Worm (Caenorhabditis elegans) whole organism, midembryonic: Measurements from ENCODE around the gene dpy-8.

Experiments used
- T22C8.4 ChIP-seq: fragments of 200-800 bp; sonication (Bioruptor generic); IDR thresholded peaks from 2 replicates; pipeline ENCODE4 v1.3.6; 2022; ENCODE audit warnings: missing genetic modification characterization, missing compliant biosample characterization
- cog-1 ChIP-seq: sonication (generic microtip); optimal IDR thresholded peaks from 2 replicates; lab custom pipeline; 2016; ENCODE audit warnings: missing genetic modification characterization, missing compliant biosample characterization
- flt-1 ChIP-seq: fragments of 200-800 bp; sonication (Bioruptor generic); IDR thresholded peaks from 2 replicates; pipeline ENCODE4 v1.3.6; 2022; ENCODE audit warnings: missing genetic modification characterization, missing compliant biosample characterization
- klf-2 ChIP-seq: fragments of 200-800 bp; sonication (Bioruptor generic); conservative IDR thresholded peaks from 2 replicates; pipeline ENCODE4 v1.3.6; 2022; ENCODE audit warnings: missing genetic modification reagents, missing genetic modification characterization, missing compliant biosample characterization
- med-1 ChIP-seq: sonication (generic microtip); optimal IDR thresholded peaks from 2 replicates; lab custom pipeline; 2017; ENCODE audit warnings: missing genetic modification characterization, mild to moderate bottlenecking, missing compliant biosample characterization, antibody characterized with exemption, missing genetic modification reagents; ENCODE audit not compliant: insufficient read depth
- ref-1 ChIP-seq: fragments of 200-800 bp; sonication (Bioruptor generic); conservative IDR thresholded peaks from 2 replicates; pipeline ENCODE4 v1.3.6; 2022; ENCODE audit warnings: missing genetic modification reagents, missing genetic modification characterization, missing compliant biosample characterization
- tab-1 ChIP-seq: fragments of 200-800 bp; sonication (Bioruptor generic); IDR thresholded peaks from 2 replicates; pipeline ENCODE4 v1.3.6; 2022; ENCODE audit warnings: missing genetic modification characterization, missing compliant biosample characterization
- ztf-23 ChIP-seq: fragments of 200-800 bp; sonication (Bioruptor generic); IDR thresholded peaks from 2 replicates; pipeline ENCODE4 v1.3.6; 2022; ENCODE audit warnings: missing genetic modification reagents, missing genetic modification characterization, missing compliant biosample characterization
- ztf-29 ChIP-seq: fragments of 200-800 bp; sonication (Bioruptor generic); IDR thresholded peaks from 2 replicates; pipeline ENCODE4 v1.3.6; 2022; ENCODE audit warnings: missing genetic modification reagents, missing genetic modification characterization, missing compliant biosample characterization

The dpy-8 gene

DNA sequence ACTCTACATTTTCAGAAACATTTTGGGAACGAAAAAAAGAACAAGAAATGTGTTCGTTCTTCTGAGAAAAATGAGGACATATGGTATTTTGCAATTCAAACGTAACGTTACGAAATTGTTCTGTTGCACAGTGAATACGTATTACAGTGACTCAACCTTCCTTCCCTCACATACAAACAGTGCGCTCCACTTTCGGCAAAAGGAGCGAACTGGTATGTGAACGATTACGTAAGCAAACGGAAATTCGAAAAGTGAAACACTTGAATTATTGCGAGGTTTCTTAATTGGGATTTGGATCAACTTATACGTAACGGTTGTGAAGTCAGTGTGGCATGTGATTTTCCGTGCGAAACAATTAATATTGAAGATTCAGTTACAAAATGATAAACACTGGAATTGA is 29.5 kb downstream of the dpy-8 start:
- TF ChIP-seq ztf-29 (GFP tag; lab: Robert Waterston, UW) (no peak), ref-1 (no peak)

DNA sequence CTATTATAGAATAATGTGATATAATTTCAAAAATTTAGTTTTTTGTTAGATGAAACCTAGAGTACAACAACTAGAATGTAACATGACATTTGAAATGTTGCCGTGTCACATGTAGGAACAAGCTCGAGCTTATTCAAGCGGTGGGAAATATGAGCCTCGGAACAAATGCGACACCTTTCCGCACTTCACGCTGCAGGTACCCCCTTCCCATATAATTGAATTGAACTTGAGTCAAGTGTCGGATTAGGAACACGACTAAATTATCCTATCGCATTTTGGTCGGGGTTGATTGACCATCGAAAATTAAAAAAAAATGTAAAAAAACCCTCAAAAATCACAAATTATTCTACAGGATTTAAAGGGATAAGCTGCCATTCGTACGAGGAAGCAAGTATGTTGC is 30.1 kb downstream of the dpy-8 start:
- no peak for TF ChIP-seq flt-1 (GFP tag; lab: Robert Waterston, UW)
- no peak for TF ChIP-seq ztf-23 (GFP tag; lab: Robert Waterston, UW)
- TF ChIP-seq klf-2 (GFP tag; lab: Robert Waterston, UW): no peak
- TF ChIP-seq cog-1: no peak
- TF ChIP-seq tab-1 (GFP tag; lab: Robert Waterston, UW): no peak
- no peak for TF ChIP-seq ztf-29 (GFP tag; lab: Robert Waterston, UW)

DNA sequence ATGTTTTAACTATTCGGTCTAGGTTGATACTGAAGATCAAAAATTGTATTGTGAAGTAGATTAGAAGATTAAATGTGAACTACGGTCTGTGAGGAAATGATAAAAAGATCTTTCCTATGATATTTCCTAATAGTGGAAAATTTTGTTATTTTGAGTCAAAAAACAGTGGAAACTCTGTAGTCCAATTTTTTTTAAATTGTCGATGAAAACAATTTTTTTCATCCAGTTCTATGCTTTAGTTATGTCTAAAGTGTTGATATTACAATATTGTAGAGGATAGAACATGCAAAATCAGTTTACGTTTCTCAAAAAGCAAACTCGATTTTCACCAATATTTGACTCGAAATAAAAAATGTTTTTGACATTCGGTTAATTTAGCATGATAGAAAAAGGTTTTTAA is 30.6 kb downstream of the dpy-8 start:
- TF ChIP-seq cog-1: no peak
- TF ChIP-seq ztf-23 (GFP tag; lab: Robert Waterston, UW): no peak
- TF ChIP-seq ref-1: no peak
- TF ChIP-seq tab-1 (GFP tag; lab: Robert Waterston, UW): no peak
- TF ChIP-seq T22C8.4 (GFP tag; lab: Robert Waterston, UW): no peak
- TF ChIP-seq ztf-29 (GFP tag; lab: Robert Waterston, UW): no peak
- no peak for TF ChIP-seq flt-1 (GFP tag; lab: Robert Waterston, UW)
- TF ChIP-seq klf-2 (GFP tag; lab: Robert Waterston, UW): no peak
- no peak for TF ChIP-seq med-1

- 0 out of 2 replicates have a peak, but pooled peaks have one; percentile 16 for TF ChIP-seq flt-1 (GFP tag; lab: Robert Waterston, UW)
- no peak for TF ChIP-seq T22C8.4 (GFP tag; lab: Robert Waterston, UW)
- TF ChIP-seq ztf-29 (GFP tag; lab: Robert Waterston, UW): no peak
Observed at ce11 chrX:5119246-5119645, 31.0 kb downstream of the dpy-8 start.

DNA sequence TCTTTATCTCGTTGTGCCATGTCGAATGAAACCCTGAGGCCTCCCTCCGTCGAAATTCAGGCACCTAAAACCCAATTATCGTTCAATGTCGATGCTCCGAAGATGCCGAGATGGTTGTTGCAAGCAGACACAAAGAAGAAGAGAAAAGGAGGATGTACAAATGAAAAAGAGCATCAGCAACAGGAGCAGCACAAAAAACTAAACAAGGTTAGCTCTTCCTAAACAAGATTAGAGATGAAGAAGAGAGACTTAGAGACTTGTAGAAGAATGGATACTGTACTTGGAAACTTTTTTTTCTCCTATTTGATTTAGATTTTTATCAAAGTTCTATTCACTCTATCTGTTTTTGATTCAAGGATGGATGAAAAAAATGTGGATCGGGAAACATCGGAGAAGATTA is 32.7 kb downstream of the dpy-8 start:
- TF ChIP-seq tab-1 (GFP tag; lab: Robert Waterston, UW) (no peak), klf-2 (GFP tag; lab: Robert Waterston, UW) (no peak), cog-1 (no peak)

- TF ChIP-seq ztf-29 (GFP tag; lab: Robert Waterston, UW): no peak
- no peak for TF ChIP-seq T22C8.4 (GFP tag; lab: Robert Waterston, UW)
Observed at ce11 chrX:5116816-5117459, 33.3 kb downstream of the dpy-8 start, which contains the start of gene apl-1. Gene apl-1 (minus strand): TSS chrX:5116866.

DNA sequence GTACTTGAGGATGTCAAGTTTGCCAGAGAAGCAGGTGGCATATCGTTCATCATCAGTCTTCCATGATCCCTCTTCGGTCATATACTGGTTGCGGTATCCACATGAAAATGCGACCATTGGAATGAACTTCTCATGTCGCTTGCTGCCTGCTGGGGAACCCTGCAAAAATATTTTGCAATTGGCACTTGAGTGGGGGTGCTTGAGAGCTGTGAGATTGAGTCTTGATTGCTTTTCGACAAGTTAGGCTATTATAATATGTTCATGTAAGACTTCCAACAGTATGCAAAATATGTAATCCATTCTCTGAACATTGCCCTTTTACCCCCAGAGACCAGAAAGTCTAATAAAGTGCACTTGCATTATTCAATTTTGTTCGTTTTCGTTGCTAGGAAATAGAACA is 34.1 kb downstream of the dpy-8 start:
- TF ChIP-seq T22C8.4 (GFP tag; lab: Robert Waterston, UW) (no peak), med-1 (no peak), flt-1 (GFP tag; lab: Robert Waterston, UW) (no peak), cog-1 (no peak), ref-1 (no peak), klf-2 (GFP tag; lab: Robert Waterston, UW) (no peak), ztf-29 (GFP tag; lab: Robert Waterston, UW) (no peak), tab-1 (GFP tag; lab: Robert Waterston, UW) (no peak), ztf-23 (GFP tag; lab: Robert Waterston, UW) (no peak)

DNA sequence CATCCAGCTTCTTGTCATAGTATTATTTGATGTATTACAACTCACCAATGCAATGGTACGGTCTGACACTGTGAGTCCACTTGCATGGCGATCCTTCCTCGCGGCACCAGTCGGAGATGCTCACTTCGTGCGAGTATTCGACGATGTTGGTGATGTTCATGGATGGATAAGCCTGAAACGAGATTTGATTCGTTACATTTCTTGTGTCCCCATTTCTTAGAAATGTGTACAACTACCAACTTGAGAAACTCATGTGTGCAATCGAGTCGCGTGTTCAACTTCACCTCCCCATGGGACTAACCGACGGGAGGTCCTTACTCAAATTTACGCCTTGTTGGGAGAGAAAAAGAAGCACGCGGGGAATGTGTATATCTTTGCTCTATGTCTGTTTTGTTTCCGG is 34.8 kb downstream of the dpy-8 start:
- no peak for TF ChIP-seq tab-1 (GFP tag; lab: Robert Waterston, UW)
- TF ChIP-seq ztf-29 (GFP tag; lab: Robert Waterston, UW): no peak
- TF ChIP-seq flt-1 (GFP tag; lab: Robert Waterston, UW): no peak
- no peak for TF ChIP-seq T22C8.4 (GFP tag; lab: Robert Waterston, UW)
- no peak for TF ChIP-seq med-1
- no peak for TF ChIP-seq cog-1

DNA sequence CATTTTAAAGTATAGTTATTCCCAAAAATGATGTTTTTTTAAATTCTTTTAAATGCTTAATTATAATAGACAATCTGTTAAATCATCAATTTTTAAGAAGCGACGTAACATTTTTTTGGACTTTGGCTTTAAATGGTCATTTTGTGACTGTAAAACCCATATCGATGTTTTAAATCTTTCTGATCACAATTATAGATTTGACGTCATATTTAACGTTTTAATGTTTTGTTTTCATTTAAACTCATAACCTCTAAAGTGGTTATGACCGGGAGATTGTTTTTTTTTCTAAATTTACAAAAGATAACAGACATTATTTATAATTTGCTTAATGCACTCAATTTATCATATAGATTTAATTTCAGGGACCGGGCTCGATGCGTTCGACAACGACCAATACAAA is 38.4 kb downstream of the dpy-8 start:
- TF ChIP-seq tab-1 (GFP tag; lab: Robert Waterston, UW) (no peak), T22C8.4 (GFP tag; lab: Robert Waterston, UW) (no peak), ztf-29 (GFP tag; lab: Robert Waterston, UW) (no peak), flt-1 (GFP tag; lab: Robert Waterston, UW) (no peak), ref-1 (no peak)

DNA sequence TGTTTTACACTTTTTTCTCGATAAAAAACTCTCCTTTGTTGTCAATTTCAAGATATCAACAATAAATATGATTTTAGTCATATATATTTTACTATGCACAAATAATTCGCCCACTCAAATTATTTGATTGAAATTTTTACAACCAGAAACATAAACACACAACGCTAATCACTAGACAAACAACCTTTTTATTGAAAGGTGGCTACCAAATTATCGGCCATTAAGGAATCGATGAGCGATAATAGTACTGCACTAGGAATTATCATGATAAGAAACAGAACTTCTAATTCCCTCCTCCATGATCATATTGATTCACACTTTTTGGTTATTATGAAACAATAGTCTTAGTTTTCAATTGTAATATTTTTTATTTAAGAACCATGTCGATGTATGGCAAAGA is 41.1 kb downstream of the dpy-8 start, which contains the start of gene C42D8.1:
TSS of gene C42D8.1 (plus strand) at position 377 of the 400 bp plus-strand sequence.
- TF ChIP-seq klf-2 (GFP tag; lab: Robert Waterston, UW) (no peak), ztf-29 (GFP tag; lab: Robert Waterston, UW) (no peak), ztf-23 (GFP tag; lab: Robert Waterston, UW) (no peak), tab-1 (GFP tag; lab: Robert Waterston, UW) (no peak), ref-1 (no peak), cog-1 (no peak), T22C8.4 (GFP tag; lab: Robert Waterston, UW) (no peak), flt-1 (GFP tag; lab: Robert Waterston, UW) (no peak), med-1 (no peak)

- TF ChIP-seq med-1 (no peak), klf-2 (GFP tag; lab: Robert Waterston, UW) (no peak), ztf-29 (GFP tag; lab: Robert Waterston, UW) (no peak), tab-1 (GFP tag; lab: Robert Waterston, UW) (no peak), ztf-23 (GFP tag; lab: Robert Waterston, UW) (no peak)
Observed at ce11 chrX:5106942-5107341, 43.3 kb downstream of the dpy-8 start, which contains the start of gene C42D8.9. Gene C42D8.9 (minus strand): TSS chrX:5107042.
